Worm (Caenorhabditis elegans) whole organism, young adult: ENCODE data around the gene C06H2.2.

Source experiments
- B0019.2 ChIP-seq: fragments of 200-800 bp; sonication (Bioruptor generic); conservative IDR thresholded peaks from 2 replicates; pipeline ENCODE4 v1.3.6; 2022; ENCODE audit warnings: missing genetic modification reagents, missing genetic modification characterization, missing compliant biosample characterization
- B0261.1 ChIP-seq: sonication (generic microtip); optimal IDR thresholded peaks from 2 replicates; lab custom pipeline; 2016; ENCODE audit warnings: mild to moderate bottlenecking, missing genetic modification characterization, moderate library complexity, missing compliant biosample characterization
- C06A6.2 ChIP-seq: fragments of 200-800 bp; sonication (Bioruptor generic); conservative IDR thresholded peaks from 2 replicates; pipeline ENCODE4 v1.3.6; 2022; ENCODE audit warnings: missing genetic modification characterization, missing compliant biosample characterization
- D2030.7 ChIP-seq: fragments of 200-800 bp; sonication (Bioruptor generic); IDR thresholded peaks from 2 replicates; pipeline ENCODE4 v1.3.6; 2022; ENCODE audit warnings: missing genetic modification reagents, missing genetic modification characterization, missing compliant biosample characterization
- F33H1.4 ChIP-seq: fragments of 200-800 bp; sonication (Bioruptor generic); IDR thresholded peaks from 2 replicates; pipeline ENCODE4 v1.3.6; 2022; ENCODE audit warnings: missing genetic modification reagents, missing genetic modification characterization, missing compliant biosample characterization
- F49E8.2 ChIP-seq: sonication (generic microtip); optimal IDR thresholded peaks from 3 replicates; lab custom pipeline; 2017; ENCODE audit warnings: missing genetic modification characterization, mild to moderate bottlenecking, missing compliant biosample characterization, antibody characterized with exemption, moderate library complexity; ENCODE audit not compliant: insufficient read depth
- F55B11.4 ChIP-seq: sonication (generic microtip); optimal IDR thresholded peaks from 2 replicates; lab custom pipeline; 2016; ENCODE audit warnings: missing compliant biosample characterization, missing genetic modification characterization, borderline replicate concordance; ENCODE audit not compliant: insufficient read depth
- K11D2.4 ChIP-seq: fragments of 200-800 bp; sonication (Bioruptor generic); IDR thresholded peaks from 2 replicates; pipeline ENCODE4 v1.3.6; 2022; ENCODE audit warnings: missing genetic modification reagents, missing genetic modification characterization, missing compliant biosample characterization
- Y53G8AR.9 ChIP-seq: fragments of 200-800 bp; sonication (Bioruptor generic); conservative IDR thresholded peaks from 2 replicates; pipeline ENCODE4 v1.3.6; 2022; ENCODE audit warnings: missing genetic modification reagents, missing genetic modification characterization, missing compliant biosample characterization
- Y67H2A.10 ChIP-seq: fragments of 200-800 bp; sonication (Bioruptor generic); conservative IDR thresholded peaks from 2 replicates; pipeline ENCODE4 v1.3.6; 2022; ENCODE audit warnings: missing genetic modification reagents, missing genetic modification characterization, missing compliant biosample characterization
- Y79H2A.3 ChIP-seq: fragments of 200-800 bp; sonication (Bioruptor generic); conservative IDR thresholded peaks from 2 replicates; pipeline ENCODE4 v1.3.6; 2022; ENCODE audit warnings: missing genetic modification reagents, missing genetic modification characterization, missing compliant biosample characterization
- ama-1 ChIP-seq, 3 experiments: fragments of 150-350 bp in 1 of 3; sonication (generic microtip) in 2 of 3; optimal IDR thresholded peaks; 2 replicates each; lab custom pipeline; 2014 to 2018; ENCODE audit warnings: missing biosample characterization in 2 of 3, missing genetic modification characterization in 2 of 3, missing genetic modification reagents in 2 of 3
- athp-1 ChIP-seq: sonication (generic microtip); optimal IDR thresholded peaks from 2 replicates; lab custom pipeline; 2017; ENCODE audit warnings: mild to moderate bottlenecking, missing genetic modification characterization, missing compliant biosample characterization
- attf-5 ChIP-seq: fragments of 200-800 bp; sonication (Bioruptor generic); optimal IDR thresholded peaks from 2 replicates; lab custom pipeline; 2018; ENCODE audit warnings: mild to moderate bottlenecking, missing genetic modification characterization, missing compliant biosample characterization
- ceh-100 ChIP-seq: fragments of 200-800 bp; sonication (Bioruptor generic); IDR thresholded peaks from 2 replicates; pipeline ENCODE4 v1.3.6; 2022; ENCODE audit warnings: missing genetic modification reagents, missing genetic modification characterization, missing compliant biosample characterization
- ceh-91 ChIP-seq: fragments of 200-800 bp; sonication (Bioruptor generic); IDR thresholded peaks from 2 replicates; pipeline ENCODE4 v1.3.6; 2022; ENCODE audit warnings: missing genetic modification reagents, missing genetic modification characterization, missing compliant biosample characterization
- die-1 ChIP-seq: sonication (generic microtip); optimal IDR thresholded peaks from 2 replicates; lab custom pipeline; 2016; ENCODE audit warnings: missing genotype, mild to moderate bottlenecking, missing genetic modification characterization, missing compliant biosample characterization
- dox-1 ChIP-seq: fragments of 200-800 bp; sonication (Bioruptor generic); IDR thresholded peaks from 2 replicates; pipeline ENCODE4 v1.3.6; 2022; ENCODE audit warnings: missing genetic modification reagents, missing genetic modification characterization, missing compliant biosample characterization
- efl-1 ChIP-seq: fragments of 150-350 bp; optimal IDR thresholded peaks from 2 replicates; lab custom pipeline; 2014; ENCODE audit warnings: missing biosample characterization, missing genetic modification reagents, missing genetic modification characterization
- egl-18 ChIP-seq: fragments of 200-800 bp; sonication (Bioruptor generic); IDR thresholded peaks from 2 replicates; pipeline ENCODE4 v1.3.6; 2022; ENCODE audit warnings: missing genetic modification reagents, missing genetic modification characterization, missing compliant biosample characterization
- egl-44 ChIP-seq: fragments of 200-800 bp; sonication (Bioruptor generic); IDR thresholded peaks from 2 replicates; pipeline ENCODE4 v1.3.6; 2022; ENCODE audit warnings: missing genetic modification reagents, missing genetic modification characterization, missing compliant biosample characterization
- him-1 ChIP-seq: sonication (generic microtip); optimal IDR thresholded peaks from 2 replicates; lab custom pipeline; 2016; ENCODE audit warnings: missing genotype, missing genetic modification reagents, missing genetic modification characterization, missing compliant biosample characterization
- lag-1 ChIP-seq: fragments of 200-800 bp; sonication (Bioruptor generic); IDR thresholded peaks from 2 replicates; pipeline ENCODE4 v1.3.6; 2022; ENCODE audit warnings: missing genetic modification reagents, missing genetic modification characterization, missing compliant biosample characterization
- let-607 ChIP-seq, 2 experiments: fragments of 200-800 bp in 1 of 2; sonication (Bioruptor generic) in 1 of 2; sonication (generic microtip) in 1 of 2; optimal IDR thresholded peaks; 2 replicates each; lab custom pipeline; 2016 to 2018; ENCODE audit warnings: mild to moderate bottlenecking in 2 of 2, missing compliant biosample characterization in 2 of 2, missing genetic modification characterization in 2 of 2, moderate library complexity in 2 of 2, missing genotype in 1 of 2
- lin-35 ChIP-seq, 3 experiments: fragments of 150-350 bp in 2 of 3; sonication (generic microtip) in 1 of 3; optimal IDR thresholded peaks; 2 replicates each; lab custom pipeline; 2014 to 2018; ENCODE audit warnings: missing biosample characterization in 3 of 3, missing genetic modification characterization in 3 of 3, missing genetic modification reagents in 3 of 3
- lin-40 ChIP-seq: sonication (generic microtip); optimal IDR thresholded peaks from 2 replicates; lab custom pipeline; 2016; ENCODE audit warnings: missing genetic modification characterization, mild to moderate bottlenecking, missing compliant biosample characterization, missing genotype, missing genetic modification reagents
- madf-3 ChIP-seq: fragments of 200-800 bp; sonication (Bioruptor generic); IDR thresholded peaks from 2 replicates; pipeline ENCODE4 v1.3.6; 2022; ENCODE audit warnings: missing genetic modification reagents, missing genetic modification characterization, missing compliant biosample characterization
- madf-6 ChIP-seq: fragments of 200-800 bp; sonication (Bioruptor generic); IDR thresholded peaks from 2 replicates; pipeline ENCODE4 v1.3.6; 2022; ENCODE audit warnings: missing genetic modification reagents, missing genetic modification characterization, missing compliant biosample characterization
- nhr-80 ChIP-seq: sonication (generic microtip); optimal IDR thresholded peaks from 2 replicates; lab custom pipeline; 2016; ENCODE audit warnings: missing genetic modification characterization, missing compliant biosample characterization
- repo-1 ChIP-seq: sonication (generic microtip); optimal IDR thresholded peaks from 2 replicates; lab custom pipeline; 2017; ENCODE audit warnings: mild to moderate bottlenecking, missing genetic modification characterization, missing compliant biosample characterization
- rpc-1 ChIP-seq, 2 experiments: fragments of 150-350 bp in 1 of 2; sonication (generic microtip) in 1 of 2; optimal IDR thresholded peaks; 2 replicates each; lab custom pipeline; 2014 to 2018; ENCODE audit warnings: missing biosample characterization in 1 of 2, missing genetic modification characterization in 1 of 2, missing genetic modification reagents in 1 of 2, missing genotype in 1 of 2
- snpc-1.1 ChIP-seq: sonication (generic microtip); optimal IDR thresholded peaks from 2 replicates; lab custom pipeline; 2017; ENCODE audit warnings: missing genetic modification characterization, mild to moderate bottlenecking, missing compliant biosample characterization, antibody characterized with exemption, moderate library complexity, missing genotype, missing genetic modification reagents; ENCODE audit not compliant: insufficient read depth
- snpc-1.3 ChIP-seq: sonication (generic microtip); optimal IDR thresholded peaks from 2 replicates; lab custom pipeline; 2017; ENCODE audit warnings: missing genetic modification characterization, mild to moderate bottlenecking, missing compliant biosample characterization, antibody characterized with exemption, moderate library complexity, missing genotype, missing genetic modification reagents; ENCODE audit not compliant: insufficient read depth
- snpc-4 ChIP-seq, 5 experiments: fragments of 150-350 bp in 1 of 5; sonication (generic microtip) in 4 of 5; optimal IDR thresholded peaks; 2 replicates each; lab custom pipeline; 2014 to 2018; ENCODE audit warnings: missing genetic modification characterization in 5 of 5, missing biosample characterization in 3 of 5, antibody characterized with exemption in 2 of 5, mild to moderate bottlenecking in 2 of 5, missing compliant biosample characterization in 2 of 5, missing genotype in 2 of 5, moderate library complexity in 2 of 5, missing genetic modification reagents in 1 of 5
- sptf-2 ChIP-seq: fragments of 200-800 bp; sonication (Bioruptor generic); optimal IDR thresholded peaks from 2 replicates; lab custom pipeline; 2018; ENCODE audit warnings: mild to moderate bottlenecking, missing genetic modification characterization, missing compliant biosample characterization
- tbp1 ChIP-seq: fragments of 200-800 bp; sonication (Bioruptor generic); optimal IDR thresholded peaks from 2 replicates; lab custom pipeline; 2018; ENCODE audit warnings: mild to moderate bottlenecking, missing genetic modification characterization, missing compliant biosample characterization
- unc-130 ChIP-seq: sonication (generic microtip); optimal IDR thresholded peaks from 2 replicates; lab custom pipeline; 2016; ENCODE audit warnings: missing genetic modification reagents, missing genetic modification characterization, missing compliant biosample characterization
- ztf-18 ChIP-seq: sonication (generic microtip); optimal IDR thresholded peaks from 2 replicates; lab custom pipeline; 2016; ENCODE audit warnings: missing genotype, mild to moderate bottlenecking, missing genetic modification characterization, missing compliant biosample characterization
- ztf-25 ChIP-seq: fragments of 200-800 bp; sonication (Bioruptor generic); IDR thresholded peaks from 2 replicates; pipeline ENCODE4 v1.3.6; 2022; ENCODE audit warnings: missing genetic modification reagents, missing genetic modification characterization, missing compliant biosample characterization
- ztf-3 ChIP-seq: fragments of 200-800 bp; sonication (Bioruptor generic); optimal IDR thresholded peaks from 2 replicates; lab custom pipeline; 2018; ENCODE audit warnings: mild to moderate bottlenecking, missing genetic modification characterization, missing compliant biosample characterization

The C06H2.2 gene

ce11 chrV:11104408-11104807, 20.6 kb upstream of the C06H2.2 start (continued):
- TF ChIP-seq snpc-1.1: no peak

- peak; percentile 36 for TF ChIP-seq madf-6 (GFP tag; lab: Robert Waterston, UW)
- TF ChIP-seq madf-3 (GFP tag; lab: Robert Waterston, UW): 0 out of 2 replicates have a peak, but pooled peaks have one; percentile 52
Observed at ce11 chrV:11109647-11110046, 15.4 kb upstream of the C06H2.2 start, which contains the start of gene Y42A5A.5. Gene Y42A5A.5, minus strand, starts transcription at chrV:11109747.

ce11 chrV:11113041-11113574, 11.9 kb upstream of the C06H2.2 start, which contains the start of gene erfa-3:
Gene erfa-3, minus strand, starts transcription at chrV:11113091.
- peak; percentile 44 for TF ChIP-seq repo-1 (tag; lab: Kevin White, UChicago)
- no peak for TF ChIP-seq ama-1 (optimal IDR thresholded peaks at IDR 0.05; lab: Kevin White, UChicago)
- TF ChIP-seq ama-1 (GFP tag; optimal IDR thresholded peaks at IDR 0.05; lab: Kevin White, UChicago): peak in 1 of 2 experiments; percentile 30
- TF ChIP-seq madf-6 (GFP tag; lab: Robert Waterston, UW): peak; percentile 76
- peak; percentile 25 for TF ChIP-seq snpc-1.3 (tag; lab: Kevin White, UChicago)
- TF ChIP-seq efl-1 (GFP tag; lab: Kevin White, UChicago): peak; percentile 41
- TF ChIP-seq athp-1: peak; percentile 2
- TF ChIP-seq B0261.1 (tag; lab: Kevin White, UChicago): no peak
- peak; percentile 44 for TF ChIP-seq rpc-1 (optimal IDR thresholded peaks at IDR 0.05; lab: Kevin White, UChicago)
- no peak for TF ChIP-seq rpc-1 (tag; optimal IDR thresholded peaks at IDR 0.05; lab: Kevin White, UChicago)
- TF ChIP-seq nhr-80: peak; percentile 63
- peak; percentile 58 for TF ChIP-seq dox-1
- TF ChIP-seq ztf-18 (tag; lab: Kevin White, UChicago): peak; percentile 43
- TF ChIP-seq sptf-2: peak; percentile 70
- peak in 1 of 2 experiments; percentile 2 for TF ChIP-seq let-607 (tag; optimal IDR thresholded peaks at IDR 0.05; lab: Kevin White, UChicago)
- TF ChIP-seq ztf-25: no peak
- peak; percentile 17 for TF ChIP-seq him-1
- peak; percentile 85 for TF ChIP-seq attf-5 (GFP tag; lab: Kevin White, UChicago)
- no peak for TF ChIP-seq ztf-3 (GFP tag; lab: Kevin White, UChicago)
- TF ChIP-seq D2030.7 (GFP tag; lab: Robert Waterston, UW): peak; percentile 38; the same call in 1 of the 2 replicates
- TF ChIP-seq lag-1 (GFP tag; lab: Robert Waterston, UW): no peak
- TF ChIP-seq Y79H2A.3 (GFP tag; lab: Robert Waterston, UW): 0 out of 2 replicates have a peak, but pooled peaks have one; percentile 25
- no peak for TF ChIP-seq C06A6.2 (GFP tag; lab: Robert Waterston, UW)
- no peak; the same call in 1 of the 2 replicates for TF ChIP-seq ceh-91 (GFP tag; lab: Robert Waterston, UW)
- TF ChIP-seq ceh-100 (GFP tag; lab: Robert Waterston, UW): peak; percentile 73
- TF ChIP-seq snpc-4 (GFP tag; optimal IDR thresholded peaks at IDR 0.05; lab: Kevin White, UChicago): peak; percentile 52
- peak; percentile 0 to 50 (median 34) for TF ChIP-seq snpc-4 (tag; optimal IDR thresholded peaks at IDR 0.05; lab: Kevin White, UChicago)
- peak; percentile 49 for TF ChIP-seq lin-40 (tag; lab: Kevin White, UChicago)
- TF ChIP-seq B0019.2 (GFP tag; lab: Robert Waterston, UW): 0 out of 2 replicates have a peak, but pooled peaks have one; percentile 21
- TF ChIP-seq tbp1 (GFP tag; lab: Kevin White, UChicago): peak; percentile 33
- 0 out of 2 replicates have a peak, but pooled peaks have one; percentile 41 for TF ChIP-seq K11D2.4 (GFP tag; lab: Robert Waterston, UW)
- TF ChIP-seq unc-130: no peak
- peak; percentile 39 for TF ChIP-seq F49E8.2 (tag; lab: Kevin White, UChicago)
- TF ChIP-seq F55B11.4 (tag; lab: Kevin White, UChicago): no peak
- TF ChIP-seq lin-35 (GFP tag; optimal IDR thresholded peaks at IDR 0.05; lab: Kevin White, UChicago): peak in 1 of 3 experiments; percentile 69
- TF ChIP-seq Y53G8AR.9 (GFP tag; lab: Robert Waterston, UW): 0 out of 2 replicates have a peak, but pooled peaks have one; percentile 27
- TF ChIP-seq Y67H2A.10 (GFP tag; lab: Robert Waterston, UW): peak; percentile 49; the same call in 1 of the 2 replicates
- TF ChIP-seq die-1 (tag; lab: Kevin White, UChicago): peak; percentile 53
- TF ChIP-seq F33H1.4 (GFP tag; lab: Robert Waterston, UW): no peak
- peak; percentile 45; the same call in 1 of the 2 replicates for TF ChIP-seq egl-44 (GFP tag; lab: Robert Waterston, UW)
- 0 out of 2 replicates have a peak, but pooled peaks have one; percentile 63 for TF ChIP-seq egl-18 (GFP tag; lab: Robert Waterston, UW)
